Fruit fly (Drosophila melanogaster) whole organism, embryonic: ENCODE results near the gene CG4230.
A peak's percentile ranks its signal among the peaks of the same experiment; 100 is the strongest.

Experiments
- CG6272 ChIP-seq: fragments of 200-800 bp; sonication (Bioruptor generic); IDR thresholded peaks from 2 replicates; pipeline ENCODE4 v1.3.6; 2022; ENCODE audit warnings: missing biosample characterization, missing genetic modification characterization
- lola ChIP-seq, 3 experiments: fragments of >200 bp in 2 of 3; fragments of 200-800 bp in 1 of 3; sonication (Bioruptor generic) in 1 of 3; optimal IDR thresholded peaks; 2 replicates each; lab custom pipeline; 2017 to 2019; ENCODE audit warnings: missing biosample characterization in 3 of 3, missing genetic modification characterization in 3 of 3, mild to moderate bottlenecking in 1 of 3, moderate library complexity in 1 of 3
- row ChIP-seq: fragments of 200-800 bp; sonication (Bioruptor generic); IDR thresholded peaks from 3 replicates; pipeline ENCODE4 v1.3.6; 2022; ENCODE audit warnings: missing biosample characterization, missing genetic modification characterization

DNA sequence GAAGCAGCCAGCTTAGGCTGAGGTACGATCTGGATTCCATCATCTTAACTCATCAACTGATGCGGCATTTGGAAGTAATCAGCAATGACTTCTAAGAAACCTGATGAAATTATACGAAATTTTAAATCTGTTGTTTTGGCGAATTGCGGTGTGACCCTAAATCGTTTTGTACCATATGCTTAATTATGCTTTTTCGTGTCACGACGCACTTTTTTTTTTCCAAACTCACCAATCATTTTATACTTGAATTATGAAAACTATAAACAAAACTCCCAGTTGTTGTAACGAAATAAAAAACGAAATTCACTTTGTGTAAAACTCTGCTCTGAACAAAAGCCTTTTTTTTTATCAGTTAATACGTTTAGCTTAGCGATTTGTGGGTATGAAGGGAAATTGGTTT, 37.9 kb upstream of the CG4230 start, which contains the start of gene Nepl3:
- TF ChIP-seq lola (GFP tag; optimal IDR thresholded peaks at IDR 0.05; lab: Kevin White, UChicago) (no peak), row (GFP tag; lab: Robert Waterston, UW) (peak; percentile 37; the same call in 2 of the 3 replicates), CG6272 (GFP tag; lab: Robert Waterston, UW) (no peak)
